Fruit fly (Drosophila melanogaster): ENCODE measurements around the gene CG4928.

CG4928 gene

DNA sequence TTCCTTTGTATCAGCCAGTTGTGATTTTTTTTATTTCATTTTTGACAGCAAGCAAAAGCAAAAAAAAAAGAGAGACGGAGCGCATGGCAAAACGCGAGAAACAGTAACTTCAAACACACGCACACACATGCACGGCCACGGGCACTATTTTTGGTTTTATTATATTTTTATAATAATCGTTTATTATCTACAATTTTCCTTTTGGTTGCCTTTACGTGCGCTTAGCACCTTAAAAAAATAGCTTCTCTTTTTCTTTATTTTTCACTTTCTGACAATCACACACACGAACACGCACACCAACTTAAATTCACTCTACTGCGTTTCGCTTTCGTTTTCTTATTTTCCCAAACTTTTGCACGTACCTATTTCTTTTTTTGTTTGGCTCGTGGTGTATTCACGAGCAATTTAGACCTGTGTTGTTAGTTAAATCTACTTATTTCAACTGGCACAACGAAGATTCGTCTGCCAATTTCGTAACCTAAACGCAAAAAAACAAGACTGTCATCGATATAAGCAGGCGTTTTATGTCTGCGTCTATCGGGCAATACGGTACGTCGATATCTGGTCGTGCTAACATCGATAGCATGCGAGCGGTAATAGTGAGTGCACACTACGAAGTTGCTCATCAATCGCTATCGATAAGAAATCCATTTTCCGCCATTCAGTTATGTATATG, 55.3 kb downstream of the CG4928 start, which contains the start of gene Ubr1 (continued):
- TF ChIP-seq Rfx (GFP tag; IDR thresholded peaks at IDR 0.05) (0 out of 2 replicates have a peak, but pooled peaks have one; percentile 38), CG15073 (GFP tag; optimal IDR thresholded peaks at IDR 0.05) (no peak), Vsx1 (GFP tag; optimal IDR thresholded peaks at IDR 0.05) (no peak), CG5180 (GFP tag; optimal IDR thresholded peaks at IDR 0.05) (no peak), CG12104 (GFP tag; optimal IDR thresholded peaks at IDR 0.05) (no peak), inv (GFP tag; IDR thresholded peaks at IDR 0.05; ENCODE audit: partially characterized antibody) (peak; percentile 88), tap (tag; optimal IDR thresholded peaks at IDR 0.05) (no peak), salm (tag; optimal IDR thresholded peaks at IDR 0.05) (no peak), CkIIα-i1 (GFP tag; IDR thresholded peaks at IDR 0.05) (no peak), bsh (GFP tag; optimal IDR thresholded peaks at IDR 0.05) (peak in 1 of 2 experiments; percentile 85), CG4617 (GFP tag; optimal IDR thresholded peaks at IDR 0.05; ENCODE audit: borderline replicate concordance) (peak; percentile 84), chn (GFP tag; optimal IDR thresholded peaks at IDR 0.05) (no peak), az2 (GFP tag; optimal IDR thresholded peaks at IDR 0.05) (no peak), CG15269 (tag; optimal IDR thresholded peaks at IDR 0.05) (no peak), ci (GFP tag; IDR thresholded peaks at IDR 0.05) (no peak; the same call in 2 of the 3 replicates), row (GFP tag; IDR thresholded peaks at IDR 0.05) (peak; percentile 62), Ravus (GFP tag; IDR thresholded peaks at IDR 0.05) (no peak), sima (GFP tag; optimal IDR thresholded peaks at IDR 0.05) (no peak), zen2 (GFP tag; IDR thresholded peaks at IDR 0.05; ENCODE audit: partially characterized antibody) (peak; percentile 76), CG10366 (GFP tag; IDR thresholded peaks at IDR 0.05) (no peak), twi (tag; optimal IDR thresholded peaks at IDR 0.05) (no peak), CG17186 (GFP tag; optimal IDR thresholded peaks at IDR 0.05) (peak; percentile 51), CG11398 (GFP tag; optimal IDR thresholded peaks at IDR 0.05) (no peak), mld (GFP tag; IDR thresholded peaks at IDR 0.05; ENCODE audit: partially characterized antibody) (peak; percentile 96), CG11504 (tag; optimal IDR thresholded peaks at IDR 0.05) (no peak), CG33213 (GFP tag; optimal IDR thresholded peaks at IDR 0.05) (peak; percentile 45), Dbx (GFP tag; IDR thresholded peaks at IDR 0.05) (0 out of 3 replicates have a peak, but pooled peaks have one; percentile 14), CG11456 (GFP tag; IDR thresholded peaks at IDR 0.05) (no peak; the same call in 2 of the 3 replicates), Trl (optimal IDR thresholded peaks at IDR 0.05) (peak in 1 of 2 experiments; percentile 9), Trl (GFP tag; optimal IDR thresholded peaks at IDR 0.05) (no peak), CG12391 (tag; optimal IDR thresholded peaks at IDR 0.05) (peak; percentile 21), CG3847 (GFP tag; IDR thresholded peaks at IDR 0.05) (peak; percentile 44), Camta (GFP tag; optimal IDR thresholded peaks at IDR 0.05) (no peak), onecut (GFP tag; IDR thresholded peaks at IDR 0.05) (0 out of 2 replicates have a peak, but pooled peaks have one; percentile 36), CG32532 (GFP tag; IDR thresholded peaks at IDR 0.05) (0 out of 2 replicates have a peak, but pooled peaks have one; percentile 10), unc-4 (GFP tag; IDR thresholded peaks at IDR 0.05; ENCODE audit: partially characterized antibody) (peak; percentile 81), tna (GFP tag; IDR thresholded peaks at IDR 0.05; ENCODE audit: partially characterized antibody) (peak; percentile 97), croc (GFP tag; conservative IDR thresholded peaks at IDR 0.05) (no peak), CG9797 (GFP tag; optimal IDR thresholded peaks at IDR 0.05) (peak; percentile 41), Jarid2 (GFP tag; optimal IDR thresholded peaks at IDR 0.05) (peak; percentile 45), Med (GFP tag) (peak; percentile 89), HLH54F (GFP tag; optimal IDR thresholded peaks at IDR 0.05) (no peak), Spps (tag; optimal IDR thresholded peaks at IDR 0.05) (no peak), pzg (GFP tag; optimal IDR thresholded peaks at IDR 0.05) (peak; percentile 92), nerfin-2 (GFP tag; IDR thresholded peaks at IDR 0.05; ENCODE audit: partially characterized antibody) (peak; percentile 97), sqz (GFP tag; optimal IDR thresholded peaks at IDR 0.05) (peak; percentile 62), zen (tag; optimal IDR thresholded peaks at IDR 0.05) (peak; percentile 65), CG9932 (GFP tag; IDR thresholded peaks at IDR 0.05) (peak; percentile 47; the same call in 1 of the 2 replicates), CG17359 (tag; optimal IDR thresholded peaks at IDR 0.05) (peak; percentile 0)
